Fruit fly (Drosophila melanogaster) whole organism, embryonic: ENCODE data around the gene CG16779.

ENCODE experiments used
- Ada2b ChIP-seq: fragments of 200-800 bp; sonication (Bioruptor generic); IDR thresholded peaks from 2 replicates; pipeline ENCODE4 v1.3.6; 2022; ENCODE audit warnings: missing biosample characterization, missing genetic modification characterization
- Atf-2 ChIP-seq: fragments of 200-800 bp; sonication (Bioruptor generic); optimal IDR thresholded peaks from 2 replicates; lab custom pipeline; 2016; ENCODE audit warnings: missing biosample characterization, missing genetic modification characterization
- Atf6 ChIP-seq: fragments of 200-800 bp; sonication (Bioruptor generic); IDR thresholded peaks from 2 replicates; pipeline ENCODE4 v1.3.6; 2022; ENCODE audit warnings: missing biosample characterization, missing genetic modification characterization
- BtbVII ChIP-seq: fragments of 200-800 bp; sonication (Bioruptor generic); optimal IDR thresholded peaks from 3 replicates; lab custom pipeline; 2017; ENCODE audit warnings: missing biosample characterization, mild to moderate bottlenecking, missing genetic modification characterization
- CG10959 ChIP-seq: fragments of 200-800 bp; sonication (Bioruptor generic); IDR thresholded peaks from 2 replicates; pipeline ENCODE4 v1.3.6; 2022; ENCODE audit warnings: missing biosample characterization, missing genetic modification characterization
- CG12769 ChIP-seq: fragments of 200-800 bp; sonication (Bioruptor generic); optimal IDR thresholded peaks from 2 replicates; lab custom pipeline; 2019; ENCODE audit warnings: missing biosample characterization, mild to moderate bottlenecking, missing genetic modification characterization, moderate library complexity
- CG15696 ChIP-seq: fragments of 200-800 bp; sonication (Bioruptor generic); optimal IDR thresholded peaks from 2 replicates; lab custom pipeline; 2019; ENCODE audit warnings: missing biosample characterization, mild to moderate bottlenecking, missing genetic modification characterization, moderate library complexity
- CG1647 ChIP-seq: fragments of 200-800 bp; sonication (Bioruptor generic); optimal IDR thresholded peaks from 3 replicates; lab custom pipeline; 2016; ENCODE audit warnings: missing biosample characterization, missing genetic modification characterization
- CG16815 ChIP-seq: fragments of 200-800 bp; sonication (Bioruptor generic); optimal IDR thresholded peaks from 3 replicates; lab custom pipeline; 2017; ENCODE audit warnings: missing biosample characterization, mild to moderate bottlenecking, missing genetic modification characterization
- CG17568 ChIP-seq: fragments of 200-800 bp; sonication (Bioruptor generic); optimal IDR thresholded peaks from 2 replicates; lab custom pipeline; 2018; ENCODE audit warnings: missing biosample characterization, mild to moderate bottlenecking, missing genetic modification characterization, moderate library complexity
- CG18011 ChIP-seq: fragments of 200-800 bp; sonication (Bioruptor generic); optimal IDR thresholded peaks from 2 replicates; lab custom pipeline; 2017; ENCODE audit warnings: missing biosample characterization, missing genetic modification characterization, mild to moderate bottlenecking, moderate library complexity, missing genotype
- CG2116 ChIP-seq: fragments of 200-800 bp; sonication (Bioruptor generic); optimal IDR thresholded peaks from 3 replicates; lab custom pipeline; 2018; ENCODE audit warnings: missing biosample characterization, mild to moderate bottlenecking, missing genetic modification characterization
- CG2120 ChIP-seq: fragments of 200-800 bp; sonication (Bioruptor generic); optimal IDR thresholded peaks from 3 replicates; lab custom pipeline; 2016; ENCODE audit warnings: missing biosample characterization, missing genetic modification characterization
- CG2129 ChIP-seq: fragments of 200-800 bp; sonication (Bioruptor generic); IDR thresholded peaks from 2 replicates; pipeline ENCODE4 v1.3.6; 2022; ENCODE audit warnings: missing biosample characterization, missing genetic modification characterization; ENCODE audit not compliant: partially characterized antibody
- CG31224 ChIP-seq: fragments of 200-800 bp; sonication (Bioruptor generic); IDR thresholded peaks from 2 replicates; pipeline ENCODE4 v1.3.6; 2022; ENCODE audit warnings: missing biosample characterization, missing genetic modification characterization
- CG3163 ChIP-seq: fragments of 200-800 bp; sonication (Bioruptor generic); optimal IDR thresholded peaks from 3 replicates; lab custom pipeline; 2016; ENCODE audit warnings: missing biosample characterization, missing genetic modification characterization
- CG33213 ChIP-seq: fragments of 200-800 bp; sonication (Bioruptor generic); optimal IDR thresholded peaks from 3 replicates; lab custom pipeline; 2016; ENCODE audit warnings: missing biosample characterization, missing genetic modification characterization
- CG42726 ChIP-seq: fragments of 200-800 bp; sonication (Bioruptor generic); IDR thresholded peaks from 2 replicates; pipeline ENCODE4 v1.3.6; 2022; ENCODE audit warnings: missing biosample characterization, missing genetic modification characterization; ENCODE audit not compliant: partially characterized antibody
- CG4730 ChIP-seq: fragments of 200-800 bp; sonication (Bioruptor generic); IDR thresholded peaks from 2 replicates; pipeline ENCODE4 v1.3.6; 2022; ENCODE audit warnings: missing biosample characterization, missing genetic modification characterization
- CG6791 ChIP-seq: fragments of 200-800 bp; sonication (Bioruptor generic); IDR thresholded peaks from 3 replicates; pipeline ENCODE4 v1.3.6; 2022; ENCODE audit warnings: missing biosample characterization, missing genetic modification characterization; ENCODE audit not compliant: partially characterized antibody
- CG8944 ChIP-seq: fragments of 200-800 bp; sonication (Bioruptor generic); optimal IDR thresholded peaks from 3 replicates; lab custom pipeline; 2016; ENCODE audit warnings: missing biosample characterization, missing genetic modification characterization
- CG9727 ChIP-seq: fragments of 200-800 bp; sonication (Bioruptor generic); optimal IDR thresholded peaks from 3 replicates; lab custom pipeline; 2017; ENCODE audit warnings: missing biosample characterization, mild to moderate bottlenecking, missing genetic modification characterization
- CTCF ChIP-seq: fragments of 200-800 bp; sonication (Bioruptor generic); optimal IDR thresholded peaks from 2 replicates; lab custom pipeline; 2017; ENCODE audit warnings: missing biosample characterization, mild to moderate bottlenecking, missing genetic modification characterization, moderate library complexity
- CoRest ChIP-seq: fragments of 200-800 bp; sonication (Bioruptor generic); optimal IDR thresholded peaks from 3 replicates; lab custom pipeline; 2018; ENCODE audit warnings: missing biosample characterization, mild to moderate bottlenecking, missing genetic modification characterization, moderate library complexity
- Doc2 ChIP-seq: fragments of 200-800 bp; sonication (Bioruptor generic); IDR thresholded peaks from 2 replicates; pipeline ENCODE4 v1.3.6; 2022; ENCODE audit warnings: missing biosample characterization, missing genetic modification characterization
- Elba2 ChIP-seq: fragments of 200-800 bp; sonication (Bioruptor generic); optimal IDR thresholded peaks from 3 replicates; lab custom pipeline; 2016; ENCODE audit warnings: missing biosample characterization, missing genetic modification characterization
- Fer1 ChIP-seq: fragments of 200-800 bp; sonication (Bioruptor generic); optimal IDR thresholded peaks from 2 replicates; lab custom pipeline; 2017; ENCODE audit warnings: missing biosample characterization, mild to moderate bottlenecking, missing genetic modification characterization
- GATAe ChIP-seq: fragments of 200-800 bp; sonication (Bioruptor generic); conservative IDR thresholded peaks from 2 replicates; pipeline ENCODE4 v1.3.6; 2022; ENCODE audit warnings: missing biosample characterization, missing genetic modification characterization
- HmgZ ChIP-seq: fragments of 200-800 bp; sonication (Bioruptor generic); optimal IDR thresholded peaks from 2 replicates; lab custom pipeline; 2018; ENCODE audit warnings: missing biosample characterization, mild to moderate bottlenecking, missing genetic modification characterization
- Hr3 ChIP-seq: fragments of 200-800 bp; sonication (Bioruptor generic); optimal IDR thresholded peaks from 3 replicates; lab custom pipeline; 2016; ENCODE audit warnings: missing biosample characterization, missing genetic modification characterization
- Nf-YA ChIP-seq: fragments of 200-800 bp; sonication (Bioruptor generic); IDR thresholded peaks from 2 replicates; pipeline ENCODE4 v1.3.6; 2022; ENCODE audit warnings: missing biosample characterization, missing genetic modification characterization
- Ssrp ChIP-seq: fragments of 200-800 bp; sonication (Bioruptor generic); optimal IDR thresholded peaks from 2 replicates; lab custom pipeline; 2018; ENCODE audit warnings: missing biosample characterization, mild to moderate bottlenecking, missing genetic modification characterization, moderate library complexity
- Xrp1 ChIP-seq: fragments of 200-800 bp; sonication (Bioruptor generic); IDR thresholded peaks from 2 replicates; pipeline ENCODE4 v1.3.6; 2022; ENCODE audit warnings: missing biosample characterization, missing genetic modification characterization
- amos ChIP-seq: fragments of 200-800 bp; sonication (Bioruptor generic); IDR thresholded peaks from 2 replicates; pipeline ENCODE4 v1.3.6; 2022; ENCODE audit warnings: missing biosample characterization, missing genetic modification characterization; ENCODE audit not compliant: partially characterized antibody
- ara ChIP-seq: fragments of 200-800 bp; sonication (Bioruptor generic); IDR thresholded peaks from 2 replicates; pipeline ENCODE4 v1.3.6; 2022; ENCODE audit warnings: missing biosample characterization, missing genetic modification characterization
- ato ChIP-seq: fragments of 200-800 bp; sonication (Bioruptor generic); IDR thresholded peaks from 2 replicates; pipeline ENCODE4 v1.3.6; 2022; ENCODE audit warnings: missing biosample characterization, missing genetic modification characterization; ENCODE audit not compliant: partially characterized antibody
- chinmo ChIP-seq: fragments of 200-800 bp; sonication (Bioruptor generic); IDR thresholded peaks from 4 replicates; pipeline ENCODE4 v1.3.6; 2022; ENCODE audit warnings: missing biosample characterization, missing genetic modification characterization; ENCODE audit not compliant: partially characterized antibody
- croc ChIP-seq: fragments of 200-800 bp; sonication (Bioruptor generic); conservative IDR thresholded peaks from 3 replicates; pipeline ENCODE4 v1.3.6; 2022; ENCODE audit warnings: missing biosample characterization, missing genetic modification characterization
- cwo ChIP-seq: fragments of 200-800 bp; sonication (Bioruptor generic); optimal IDR thresholded peaks from 3 replicates; lab custom pipeline; 2017; ENCODE audit warnings: missing biosample characterization, missing genetic modification characterization, mild to moderate bottlenecking, moderate library complexity, missing genetic modification reagents
- dmrt99B ChIP-seq: fragments of 200-800 bp; sonication (Bioruptor generic); optimal IDR thresholded peaks from 2 replicates; lab custom pipeline; 2018; ENCODE audit warnings: missing biosample characterization, mild to moderate bottlenecking, missing genetic modification characterization, moderate library complexity
- dysf ChIP-seq: fragments of 200-800 bp; sonication (Bioruptor generic); IDR thresholded peaks from 3 replicates; pipeline ENCODE4 v1.3.6; 2022; ENCODE audit warnings: missing biosample characterization, missing genetic modification characterization
- kni ChIP-seq: fragments of 200-800 bp; sonication (Bioruptor generic); optimal IDR thresholded peaks from 3 replicates; lab custom pipeline; 2017; ENCODE audit warnings: mild to moderate bottlenecking, missing biosample characterization, missing genetic modification reagents, missing genetic modification characterization
- mirr ChIP-seq: fragments of 200-800 bp; sonication (Bioruptor generic); optimal IDR thresholded peaks from 3 replicates; lab custom pipeline; 2018; ENCODE audit warnings: missing biosample characterization, mild to moderate bottlenecking, missing genetic modification characterization
- nau ChIP-seq: fragments of 200-800 bp; sonication (Bioruptor generic); optimal IDR thresholded peaks from 3 replicates; lab custom pipeline; 2017; ENCODE audit warnings: missing biosample characterization, mild to moderate bottlenecking, missing genetic modification characterization, missing genetic modification reagents
- odd ChIP-seq: fragments of 200-800 bp; sonication (Bioruptor generic); optimal IDR thresholded peaks from 2 replicates; lab custom pipeline; 2017; ENCODE audit warnings: missing biosample characterization, mild to moderate bottlenecking, missing genetic modification characterization
- p53 ChIP-seq: fragments of 200-800 bp; sonication (Bioruptor generic); optimal IDR thresholded peaks from 2 replicates; lab custom pipeline; 2016; ENCODE audit warnings: missing biosample characterization, missing genetic modification characterization
- pb ChIP-seq: fragments of 200-800 bp; sonication (Bioruptor generic); optimal IDR thresholded peaks from 3 replicates; lab custom pipeline; 2016; ENCODE audit warnings: missing biosample characterization, missing genetic modification characterization
- sim ChIP-seq: fragments of 200-800 bp; sonication (Bioruptor generic); IDR thresholded peaks from 2 replicates; pipeline ENCODE4 v1.3.6; 2022; ENCODE audit warnings: missing biosample characterization, missing genetic modification characterization
- sug ChIP-seq: fragments of 200-800 bp; optimal IDR thresholded peaks from 2 replicates; lab custom pipeline; 2019; ENCODE audit warnings: missing biosample characterization, mild to moderate bottlenecking, missing genetic modification characterization, moderate library complexity
- usp ChIP-seq: fragments of >200 bp; optimal IDR thresholded peaks from 2 replicates; lab custom pipeline; 2017; ENCODE audit warnings: missing biosample characterization, missing genetic modification characterization
- vfl ChIP-seq: fragments of 200-800 bp; sonication (Bioruptor generic); optimal IDR thresholded peaks from 2 replicates; lab custom pipeline; 2016; ENCODE audit warnings: missing biosample characterization, missing genetic modification characterization

CG16779 gene

DNA sequence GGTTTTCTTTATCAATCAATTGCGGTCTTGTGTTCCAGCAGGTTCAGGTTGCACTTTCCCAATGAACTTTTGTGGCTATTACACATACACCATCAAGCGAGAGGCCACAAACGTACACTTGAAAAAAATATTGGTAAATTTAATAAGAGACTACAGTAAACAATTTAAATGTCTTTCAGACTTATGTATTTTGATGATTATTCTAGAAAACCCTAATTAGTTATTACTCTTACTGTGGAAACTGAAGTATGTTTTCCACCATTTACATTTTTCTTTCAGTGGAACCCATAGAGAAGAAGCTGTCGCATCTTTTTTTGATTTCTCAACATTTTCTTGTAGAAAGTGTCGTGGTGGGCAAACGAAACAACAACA lies 40.6 kb upstream of the CG16779 start (continued):
- peak; percentile 26 for TF ChIP-seq sug (tag; lab: Kevin White, UChicago)
- peak; percentile 74 for TF ChIP-seq CG31224 (GFP tag; lab: Robert Waterston, UW)
- peak; percentile 91 for TF ChIP-seq sim (GFP tag; lab: Robert Waterston, UW)
- peak; percentile 89 for TF ChIP-seq Atf6
- TF ChIP-seq CG42726 = no peak
- no peak for TF ChIP-seq Elba2
- peak; percentile 93 for TF ChIP-seq Xrp1 (GFP tag; lab: Robert Waterston, UW)
- TF ChIP-seq CG10959 (GFP tag; lab: Robert Waterston, UW) = peak; percentile 40
- peak; percentile 82 for TF ChIP-seq nau (GFP tag; lab: Kevin White, UChicago)
- TF ChIP-seq cwo = peak; percentile 68
- TF ChIP-seq Fer1 = peak; percentile 78
- TF ChIP-seq CTCF (GFP tag; lab: Kevin White, UChicago) = peak; percentile 65
- TF ChIP-seq Nf-YA (GFP tag; lab: Robert Waterston, UW) = peak; percentile 84
- peak; percentile 85 for TF ChIP-seq CG9727 (GFP tag; lab: Kevin White, UChicago)
- TF ChIP-seq usp (GFP tag; lab: Kevin White, UChicago) = no peak
- no peak for TF ChIP-seq chinmo (GFP tag; lab: Robert Waterston, UW)
- TF ChIP-seq croc (GFP tag; lab: Robert Waterston, UW) = peak; percentile 91
- peak; percentile 90 for TF ChIP-seq CG8944 (GFP tag; lab: Kevin White, UChicago)
- peak; percentile 33 for TF ChIP-seq GATAe (GFP tag; lab: Robert Waterston, UW)
- TF ChIP-seq p53 = peak; percentile 31
- peak; percentile 85 for TF ChIP-seq BtbVII (GFP tag; lab: Kevin White, UChicago)
- peak; percentile 95 for TF ChIP-seq Ssrp (tag; lab: Kevin White, UChicago)
- peak; percentile 91 for TF ChIP-seq dysf
- TF ChIP-seq HmgZ (tag; lab: Kevin White, UChicago) = peak; percentile 89
- TF ChIP-seq Doc2 (GFP tag; lab: Robert Waterston, UW) = peak; percentile 31; the same call in 1 of the 2 replicates
- no peak for TF ChIP-seq ato
- peak; percentile 93 for TF ChIP-seq Atf-2 (GFP tag; lab: Kevin White, UChicago)
- TF ChIP-seq CG2129 = no peak
- peak; percentile 33 for TF ChIP-seq vfl (GFP tag; lab: Kevin White, UChicago)
- TF ChIP-seq kni (GFP tag; lab: Kevin White, UChicago) = no peak
- peak; percentile 92 for TF ChIP-seq Hr3 (GFP tag; lab: Kevin White, UChicago)
- peak; percentile 92 for TF ChIP-seq Ada2b (GFP tag; lab: Robert Waterston, UW)
- peak; percentile 86 for TF ChIP-seq CG4730 (GFP tag; lab: Robert Waterston, UW)
- no peak for TF ChIP-seq CG6791
- peak; percentile 86 for TF ChIP-seq odd
- TF ChIP-seq CG15696 (tag; lab: Kevin White, UChicago) = peak; percentile 54
- peak; percentile 95 for TF ChIP-seq CoRest (tag; lab: Kevin White, UChicago)
- TF ChIP-seq CG1647 (GFP tag; lab: Kevin White, UChicago) = peak; percentile 90
- TF ChIP-seq amos (GFP tag; lab: Robert Waterston, UW) = no peak
- TF ChIP-seq CG2116 (GFP tag; lab: Kevin White, UChicago) = peak; percentile 60
- peak; percentile 49 for TF ChIP-seq CG18011
- TF ChIP-seq pb = peak; percentile 84
- TF ChIP-seq CG16815 (GFP tag; lab: Kevin White, UChicago) = peak; percentile 74
- TF ChIP-seq CG17568 = peak; percentile 86
- TF ChIP-seq CG3163 (GFP tag; lab: Kevin White, UChicago) = peak; percentile 57
- peak; percentile 89 for TF ChIP-seq CG2120
- TF ChIP-seq mirr (GFP tag; lab: Kevin White, UChicago) = no peak
- TF ChIP-seq ara = peak; percentile 93
- peak; percentile 75 for TF ChIP-seq CG33213 (GFP tag; lab: Kevin White, UChicago)
- TF ChIP-seq CG12769 = peak; percentile 76
- TF ChIP-seq dmrt99B (tag; lab: Kevin White, UChicago) = peak; percentile 98
